Fruit fly (Drosophila melanogaster) whole organism, embryonic: ENCODE results near the gene CG10222.

ENCODE experiments used
- ATbp ChIP-seq: fragments of 200-800 bp; sonication (Bioruptor generic); optimal IDR thresholded peaks from 2 replicates; lab custom pipeline; 2017; ENCODE audit warnings: missing biosample characterization, mild to moderate bottlenecking, missing genetic modification characterization, missing genetic modification reagents
- C15 ChIP-seq: fragments of 200-800 bp; sonication (Bioruptor generic); IDR thresholded peaks from 3 replicates; pipeline ENCODE4 v1.3.6; 2022; ENCODE audit warnings: missing biosample characterization, missing genetic modification characterization
- CG10209 ChIP-seq: fragments of 200-800 bp; sonication (Bioruptor generic); optimal IDR thresholded peaks from 3 replicates; lab custom pipeline; 2017; ENCODE audit warnings: missing biosample characterization, mild to moderate bottlenecking, missing genetic modification characterization, missing genetic modification reagents
- CG10959 ChIP-seq: fragments of 200-800 bp; sonication (Bioruptor generic); IDR thresholded peaks from 2 replicates; pipeline ENCODE4 v1.3.6; 2022; ENCODE audit warnings: missing biosample characterization, missing genetic modification characterization
- CG10979 ChIP-seq: fragments of 200-800 bp; sonication (Bioruptor generic); optimal IDR thresholded peaks from 2 replicates; lab custom pipeline; 2018; ENCODE audit warnings: missing biosample characterization, mild to moderate bottlenecking, missing genetic modification characterization, moderate library complexity
- CG12391 ChIP-seq: fragments of 200-800 bp; sonication (Bioruptor generic); optimal IDR thresholded peaks from 3 replicates; lab custom pipeline; 2018; ENCODE audit warnings: missing biosample characterization, mild to moderate bottlenecking, missing genetic modification characterization, moderate library complexity
- CG12659 ChIP-seq: fragments of 200-800 bp; sonication (Bioruptor generic); optimal IDR thresholded peaks from 3 replicates; lab custom pipeline; 2017; ENCODE audit warnings: mild to moderate bottlenecking, missing biosample characterization, missing genetic modification reagents, missing genetic modification characterization
- CG1647 ChIP-seq: fragments of 200-800 bp; sonication (Bioruptor generic); optimal IDR thresholded peaks from 3 replicates; lab custom pipeline; 2016; ENCODE audit warnings: missing biosample characterization, missing genetic modification characterization
- CG18262 ChIP-seq: fragments of 200-800 bp; optimal IDR thresholded peaks from 3 replicates; lab custom pipeline; 2019; ENCODE audit warnings: missing biosample characterization, mild to moderate bottlenecking, missing genetic modification characterization, moderate library complexity
- CG2116 ChIP-seq: fragments of 200-800 bp; sonication (Bioruptor generic); optimal IDR thresholded peaks from 3 replicates; lab custom pipeline; 2018; ENCODE audit warnings: missing biosample characterization, mild to moderate bottlenecking, missing genetic modification characterization
- CG5245 ChIP-seq: fragments of 200-800 bp; sonication (Bioruptor generic); optimal IDR thresholded peaks from 3 replicates; lab custom pipeline; 2016; ENCODE audit warnings: missing biosample characterization, missing genetic modification characterization
- CG7839 ChIP-seq: fragments of 200-800 bp; sonication (Bioruptor generic); optimal IDR thresholded peaks from 3 replicates; lab custom pipeline; 2018; ENCODE audit warnings: missing biosample characterization, mild to moderate bottlenecking, missing genetic modification characterization, moderate library complexity
- CG8944 ChIP-seq: fragments of 200-800 bp; sonication (Bioruptor generic); optimal IDR thresholded peaks from 3 replicates; lab custom pipeline; 2016; ENCODE audit warnings: missing biosample characterization, missing genetic modification characterization
- CG9215 ChIP-seq: fragments of 200-800 bp; sonication (Bioruptor generic); IDR thresholded peaks from 2 replicates; pipeline ENCODE4 v1.3.6; 2022; ENCODE audit warnings: missing biosample characterization, missing genetic modification characterization
- CG9932 ChIP-seq: fragments of 200-800 bp; sonication (Bioruptor generic); IDR thresholded peaks from 2 replicates; pipeline ENCODE4 v1.3.6; 2022; ENCODE audit warnings: missing biosample characterization, missing genetic modification characterization
- Dad ChIP-seq: fragments of 200-800 bp; sonication (Bioruptor generic); optimal IDR thresholded peaks from 3 replicates; lab custom pipeline; 2016; ENCODE audit warnings: missing biosample characterization, missing genetic modification characterization
- Dll ChIP-seq: fragments of 200-800 bp; sonication (Bioruptor generic); IDR thresholded peaks from 4 replicates; pipeline ENCODE4 v1.3.6; 2022; ENCODE audit warnings: missing biosample characterization, missing genetic modification characterization; ENCODE audit not compliant: partially characterized antibody
- ERR ChIP-seq: fragments of 200-800 bp; sonication (Bioruptor generic); optimal IDR thresholded peaks from 2 replicates; lab custom pipeline; 2016; ENCODE audit warnings: missing biosample characterization, missing genetic modification characterization
- HHEX ChIP-seq: fragments of 200-800 bp; sonication (Bioruptor generic); optimal IDR thresholded peaks from 3 replicates; lab custom pipeline; 2017; ENCODE audit warnings: missing biosample characterization, mild to moderate bottlenecking, missing genetic modification characterization, missing genetic modification reagents
- HLH3B ChIP-seq: fragments of 200-800 bp; sonication (Bioruptor generic); IDR thresholded peaks from 2 replicates; pipeline ENCODE4 v1.3.6; 2022; ENCODE audit warnings: missing biosample characterization, missing genetic modification characterization
- Hr39 ChIP-seq: fragments of >200 bp; optimal IDR thresholded peaks from 2 replicates; lab custom pipeline; 2017
- Hr78 ChIP-seq, 2 experiments: fragments of 200-800 bp in 1 of 2; fragments of >200 bp in 1 of 2; sonication (Bioruptor generic) in 1 of 2; optimal IDR thresholded peaks; 2 replicates each; lab custom pipeline; 2017 to 2019; ENCODE audit warnings: missing biosample characterization in 2 of 2, missing genetic modification characterization in 2 of 2, mild to moderate bottlenecking in 1 of 2, moderate library complexity in 1 of 2
- Lhr ChIP-seq: fragments of 200-800 bp; sonication (Bioruptor generic); optimal IDR thresholded peaks from 3 replicates; lab custom pipeline; 2017; ENCODE audit warnings: mild to moderate bottlenecking, missing biosample characterization, missing genetic modification reagents, missing genetic modification characterization
- Oaz ChIP-seq: fragments of 200-800 bp; sonication (Bioruptor generic); IDR thresholded peaks from 2 replicates; pipeline ENCODE4 v1.3.6; 2022; ENCODE audit warnings: missing biosample characterization, missing genetic modification characterization
- Ssrp ChIP-seq: fragments of 200-800 bp; sonication (Bioruptor generic); optimal IDR thresholded peaks from 2 replicates; lab custom pipeline; 2018; ENCODE audit warnings: missing biosample characterization, mild to moderate bottlenecking, missing genetic modification characterization, moderate library complexity
- Taf1 ChIP-seq: fragments of 200-800 bp; sonication (Bioruptor generic); IDR thresholded peaks from 2 replicates; pipeline ENCODE4 v1.3.6; 2022; ENCODE audit warnings: missing biosample characterization, missing genetic modification characterization
- bab2 ChIP-seq: fragments of 200-800 bp; sonication (Bioruptor generic); optimal IDR thresholded peaks from 2 replicates; lab custom pipeline; 2016; ENCODE audit warnings: missing biosample characterization, missing genetic modification characterization
- bbx ChIP-seq: fragments of 200-800 bp; sonication (Bioruptor generic); IDR thresholded peaks from 2 replicates; pipeline ENCODE4 v1.3.6; 2022; ENCODE audit warnings: missing biosample characterization, missing genetic modification characterization; ENCODE audit not compliant: partially characterized antibody
- btn ChIP-seq: fragments of 200-800 bp; sonication (Bioruptor generic); optimal IDR thresholded peaks from 2 replicates; lab custom pipeline; 2016; ENCODE audit warnings: missing biosample characterization, missing genetic modification characterization
- corto ChIP-seq: fragments of 200-800 bp; sonication (Bioruptor generic); optimal IDR thresholded peaks from 2 replicates; lab custom pipeline; 2016; ENCODE audit warnings: missing biosample characterization, mild to moderate bottlenecking, missing genetic modification characterization, moderate library complexity
- gfzf ChIP-seq: fragments of 200-800 bp; sonication (Bioruptor generic); optimal IDR thresholded peaks from 2 replicates; lab custom pipeline; 2016; ENCODE audit warnings: missing biosample characterization, mild to moderate bottlenecking, missing genetic modification characterization, moderate library complexity
- grau ChIP-seq: fragments of 200-800 bp; optimal IDR thresholded peaks from 3 replicates; lab custom pipeline; 2019; ENCODE audit warnings: missing biosample characterization, mild to moderate bottlenecking, missing genetic modification characterization, moderate library complexity
- grn ChIP-seq: fragments of 200-800 bp; sonication (Bioruptor generic); optimal IDR thresholded peaks from 3 replicates; lab custom pipeline; 2017; ENCODE audit warnings: missing biosample characterization, missing genetic modification characterization
- hb ChIP-seq: fragments of 200-800 bp; sonication (Bioruptor generic); IDR thresholded peaks from 3 replicates; pipeline ENCODE4 v1.3.6; 2022; ENCODE audit warnings: missing biosample characterization, missing genetic modification characterization; ENCODE audit not compliant: partially characterized antibody
- jigr1 ChIP-seq: fragments of 200-800 bp; sonication (Bioruptor generic); IDR thresholded peaks from 3 replicates; pipeline ENCODE4 v1.3.6; 2022; ENCODE audit warnings: missing biosample characterization, missing genetic modification characterization
- kah ChIP-seq: fragments of 200-800 bp; sonication (Bioruptor generic); optimal IDR thresholded peaks from 2 replicates; lab custom pipeline; 2018; ENCODE audit warnings: missing biosample characterization, mild to moderate bottlenecking, missing genetic modification characterization
- lov ChIP-seq, 2 experiments: fragments of 200-800 bp in 1 of 2; fragments of >200 bp in 1 of 2; sonication (Bioruptor generic) in 1 of 2; IDR thresholded peaks in 1 of 2; optimal IDR thresholded peaks in 1 of 2; 2 replicates in 1 of 2; 3 replicates in 1 of 2; pipeline versions ENCODE4 v1.3.6 to Lab custom; 2017 to 2022; ENCODE audit warnings: missing biosample characterization in 1 of 2, missing genetic modification characterization in 1 of 2
- mirr ChIP-seq: fragments of 200-800 bp; sonication (Bioruptor generic); optimal IDR thresholded peaks from 3 replicates; lab custom pipeline; 2018; ENCODE audit warnings: missing biosample characterization, mild to moderate bottlenecking, missing genetic modification characterization
- odd ChIP-seq: fragments of 200-800 bp; sonication (Bioruptor generic); optimal IDR thresholded peaks from 2 replicates; lab custom pipeline; 2017; ENCODE audit warnings: missing biosample characterization, mild to moderate bottlenecking, missing genetic modification characterization
- otp ChIP-seq: fragments of 200-800 bp; sonication (Bioruptor generic); IDR thresholded peaks from 3 replicates; pipeline ENCODE4, ENCODE4 v1.3.6; 2022; ENCODE audit warnings: missing biosample characterization, missing genetic modification characterization
- pita ChIP-seq: fragments of 200-800 bp; sonication (Bioruptor generic); optimal IDR thresholded peaks from 2 replicates; lab custom pipeline; 2017; ENCODE audit warnings: missing biosample characterization, mild to moderate bottlenecking, missing genetic modification characterization
- pum ChIP-seq: fragments of 200-800 bp; sonication (Bioruptor generic); optimal IDR thresholded peaks from 2 replicates; lab custom pipeline; 2016; ENCODE audit warnings: missing biosample characterization, missing genetic modification characterization
- scrt ChIP-seq: fragments of 200-800 bp; sonication (Bioruptor generic); optimal IDR thresholded peaks from 2 replicates; lab custom pipeline; 2018; ENCODE audit warnings: missing biosample characterization, mild to moderate bottlenecking, missing genetic modification characterization, moderate library complexity
- shn ChIP-seq: fragments of 200-800 bp; sonication (Bioruptor generic); optimal IDR thresholded peaks from 3 replicates; lab custom pipeline; 2016; ENCODE audit warnings: missing biosample characterization, missing genetic modification characterization
- sima ChIP-seq: fragments of 200-800 bp; sonication (Bioruptor generic); optimal IDR thresholded peaks from 2 replicates; lab custom pipeline; 2016; ENCODE audit warnings: missing biosample characterization, missing genetic modification characterization
- slou ChIP-seq: fragments of 200-800 bp; sonication (Bioruptor generic); optimal IDR thresholded peaks from 3 replicates; lab custom pipeline; 2016; ENCODE audit warnings: missing biosample characterization, missing genetic modification characterization
- sug ChIP-seq: fragments of 200-800 bp; optimal IDR thresholded peaks from 2 replicates; lab custom pipeline; 2019; ENCODE audit warnings: missing biosample characterization, mild to moderate bottlenecking, missing genetic modification characterization, moderate library complexity
- tin ChIP-seq: fragments of 200-800 bp; sonication (Bioruptor generic); optimal IDR thresholded peaks from 3 replicates; lab custom pipeline; 2016; ENCODE audit warnings: missing biosample characterization, missing genetic modification characterization
- tna ChIP-seq: fragments of 200-800 bp; sonication (Bioruptor generic); IDR thresholded peaks from 2 replicates; pipeline ENCODE4 v1.3.6; 2022; ENCODE audit warnings: missing biosample characterization, missing genetic modification characterization; ENCODE audit not compliant: partially characterized antibody
- trem ChIP-seq: fragments of 200-800 bp; optimal IDR thresholded peaks from 3 replicates; lab custom pipeline; 2019; ENCODE audit warnings: missing biosample characterization, mild to moderate bottlenecking, missing genetic modification characterization, moderate library complexity
- zen2 ChIP-seq: fragments of 200-800 bp; sonication (Bioruptor generic); IDR thresholded peaks from 3 replicates; pipeline ENCODE4 v1.3.6; 2022; ENCODE audit warnings: missing biosample characterization, missing genetic modification characterization; ENCODE audit not compliant: partially characterized antibody

Gene CG10222

dm6 chr3L:13389834-13390233 is 22.4 kb downstream of the CG10222 start, which contains the start of gene Poc1 (continued):
- TF ChIP-seq kah (GFP tag; lab: Kevin White, UChicago): no peak
- no peak for TF ChIP-seq odd (GFP tag; lab: Kevin White, UChicago)
- TF ChIP-seq trem (tag; lab: Kevin White, UChicago): peak; percentile 59
- TF ChIP-seq HLH3B: no peak
- no peak for TF ChIP-seq bab2
- no peak for TF ChIP-seq CG8944 (GFP tag; lab: Kevin White, UChicago)
- no peak for TF ChIP-seq pum (GFP tag; lab: Kevin White, UChicago)
- no peak for TF ChIP-seq CG7839
- TF ChIP-seq Lhr (GFP tag; lab: Kevin White, UChicago): peak; percentile 79
- no peak for TF ChIP-seq Hr78 (GFP tag; optimal IDR thresholded peaks at IDR 0.05; lab: Kevin White, UChicago)
- TF ChIP-seq sug: no peak
- no peak for TF ChIP-seq pita (GFP tag; lab: Kevin White, UChicago)
- peak; percentile 52 for TF ChIP-seq CG2116 (GFP tag; lab: Kevin White, UChicago)
- TF ChIP-seq CG10209 (GFP tag; lab: Kevin White, UChicago): no peak
- TF ChIP-seq ERR: no peak
- peak; percentile 44; the same call in 1 of the 2 replicates for TF ChIP-seq bbx (GFP tag; lab: Robert Waterston, UW)
- no peak for TF ChIP-seq Oaz
- TF ChIP-seq corto (GFP tag; lab: Kevin White, UChicago): no peak
- TF ChIP-seq CG5245 (GFP tag; lab: Kevin White, UChicago): no peak
- no peak for TF ChIP-seq otp (GFP tag; lab: Robert Waterston, UW)
- TF ChIP-seq grn (GFP tag; lab: Kevin White, UChicago): no peak
- TF ChIP-seq tin (GFP tag; lab: Kevin White, UChicago): no peak
- TF ChIP-seq lov (optimal IDR thresholded peaks at IDR 0.05; lab: Kevin White, UChicago): no peak
- TF ChIP-seq lov (GFP tag; IDR thresholded peaks at IDR 0.05; lab: Robert Waterston, UW): no peak
- no peak for TF ChIP-seq Hr39 (lab: Kevin White, UChicago)
- no peak for TF ChIP-seq jigr1 (GFP tag; lab: Robert Waterston, UW)
- TF ChIP-seq CG12391 (tag; lab: Kevin White, UChicago): no peak
- TF ChIP-seq shn: no peak
- TF ChIP-seq CG10959 (GFP tag; lab: Robert Waterston, UW): no peak
- no peak for TF ChIP-seq CG9215 (GFP tag; lab: Robert Waterston, UW)
- TF ChIP-seq Ssrp (tag; lab: Kevin White, UChicago): no peak
- no peak for TF ChIP-seq Taf1 (GFP tag; lab: Robert Waterston, UW)
- no peak for TF ChIP-seq C15 (GFP tag; lab: Robert Waterston, UW)
- no peak for TF ChIP-seq sima
- no peak for TF ChIP-seq grau (tag; lab: Kevin White, UChicago)

- TF ChIP-seq zen2 (GFP tag; lab: Robert Waterston, UW) (no peak), CG10979 (tag; lab: Kevin White, UChicago) (no peak), slou (GFP tag; lab: Kevin White, UChicago) (no peak), Dll (GFP tag; lab: Robert Waterston, UW) (peak; percentile 36; the same call in 2 of the 4 replicates), HHEX (GFP tag; lab: Kevin White, UChicago) (no peak), tna (GFP tag; lab: Robert Waterston, UW) (peak; percentile 44; the same call in 1 of the 2 replicates), hb (no peak), ATbp (no peak), Oaz (no peak), jigr1 (GFP tag; lab: Robert Waterston, UW) (peak; percentile 49; the same call in 1 of the 3 replicates), CG12659 (GFP tag; lab: Kevin White, UChicago) (peak; percentile 43), gfzf (GFP tag; lab: Kevin White, UChicago) (peak; percentile 20), CG9932 (GFP tag; lab: Robert Waterston, UW) (peak; percentile 45), sug (no peak), mirr (GFP tag; lab: Kevin White, UChicago) (no peak), CG1647 (no peak), Hr78 (GFP tag; optimal IDR thresholded peaks at IDR 0.05; lab: Kevin White, UChicago) (peak in 1 of 2 experiments; percentile 84), Dad (GFP tag; lab: Kevin White, UChicago) (no peak), btn (GFP tag; lab: Kevin White, UChicago) (no peak), CG18262 (tag; lab: Kevin White, UChicago) (no peak), scrt (GFP tag; lab: Kevin White, UChicago) (no peak)
Observed at dm6 chr3L:13387608-13388007, 24.6 kb downstream of the CG10222 start, which contains the start of gene CG10171. CG10171 (minus strand) TSS chr3L:13387907.
